Fruit fly (Drosophila melanogaster) whole organism, embryonic: ENCODE results near the gene uncNacbeta.

Experiments
- Atf-2 ChIP-seq: fragments of 200-800 bp; sonication (Bioruptor generic); optimal IDR thresholded peaks from 2 replicates; lab custom pipeline; 2016; ENCODE audit warnings: missing biosample characterization, missing genetic modification characterization
- BEAF-32 ChIP-seq: fragments of 200-800 bp; sonication (Bioruptor generic); optimal IDR thresholded peaks from 3 replicates; lab custom pipeline; 2017; ENCODE audit warnings: missing biosample characterization, missing genetic modification characterization, mild to moderate bottlenecking, moderate library complexity, missing genetic modification reagents
- Bgb ChIP-seq: fragments of 200-800 bp; sonication (Bioruptor generic); IDR thresholded peaks from 2 replicates; pipeline ENCODE4 v1.3.6; 2022; ENCODE audit warnings: missing biosample characterization, missing genetic modification characterization; ENCODE audit not compliant: partially characterized antibody
- CG1024 ChIP-seq: fragments of 200-800 bp; sonication (Bioruptor generic); IDR thresholded peaks from 2 replicates; pipeline ENCODE4 v1.3.6; 2022; ENCODE audit warnings: missing biosample characterization, missing genetic modification characterization
- CG10267 ChIP-seq: fragments of 200-800 bp; sonication (Bioruptor generic); optimal IDR thresholded peaks from 2 replicates; lab custom pipeline; 2018; ENCODE audit warnings: missing biosample characterization, mild to moderate bottlenecking, missing genetic modification characterization, moderate library complexity
- CG10366 ChIP-seq: fragments of 200-800 bp; sonication (Bioruptor generic); IDR thresholded peaks from 2 replicates; pipeline ENCODE4 v1.3.6; 2022; ENCODE audit warnings: missing biosample characterization, missing genetic modification characterization
- CG10565 ChIP-seq: fragments of 200-800 bp; sonication (Bioruptor generic); optimal IDR thresholded peaks from 3 replicates; lab custom pipeline; 2016; ENCODE audit warnings: missing biosample characterization, mild to moderate bottlenecking, missing genetic modification characterization
- CG12219 ChIP-seq: fragments of 200-800 bp; sonication (Bioruptor generic); optimal IDR thresholded peaks from 3 replicates; lab custom pipeline; 2018; ENCODE audit warnings: missing biosample characterization, mild to moderate bottlenecking, missing genetic modification characterization
- CG13123 ChIP-seq: fragments of 200-800 bp; sonication (Bioruptor generic); optimal IDR thresholded peaks from 2 replicates; lab custom pipeline; 2016; ENCODE audit warnings: missing biosample characterization, missing genetic modification characterization
- CG13287 ChIP-seq: fragments of 200-800 bp; sonication (Bioruptor generic); IDR thresholded peaks from 2 replicates; pipeline ENCODE4 v1.3.6; 2022; ENCODE audit warnings: missing biosample characterization, missing genetic modification characterization; ENCODE audit not compliant: partially characterized antibody
- CG13775 ChIP-seq: fragments of 200-800 bp; sonication (Bioruptor generic); optimal IDR thresholded peaks from 3 replicates; lab custom pipeline; 2017; ENCODE audit warnings: missing biosample characterization, mild to moderate bottlenecking, missing genetic modification characterization
- CG14710 ChIP-seq: fragments of 200-800 bp; sonication (Bioruptor generic); optimal IDR thresholded peaks from 3 replicates; lab custom pipeline; 2019; ENCODE audit warnings: missing biosample characterization, mild to moderate bottlenecking, missing genetic modification characterization, moderate library complexity
- CG14860 ChIP-seq: fragments of 200-800 bp; sonication (Bioruptor generic); IDR thresholded peaks from 3 replicates; pipeline ENCODE4 v1.3.6; 2022; ENCODE audit warnings: missing biosample characterization, missing genetic modification characterization; ENCODE audit not compliant: partially characterized antibody
- CG15269 ChIP-seq: fragments of 200-800 bp; sonication (Bioruptor generic); optimal IDR thresholded peaks from 2 replicates; lab custom pipeline; 2018; ENCODE audit warnings: missing biosample characterization, mild to moderate bottlenecking, missing genetic modification characterization, moderate library complexity
- CG1603 ChIP-seq: fragments of 200-800 bp; sonication (Bioruptor generic); optimal IDR thresholded peaks from 2 replicates; lab custom pipeline; 2019; ENCODE audit warnings: missing biosample characterization, mild to moderate bottlenecking, missing genetic modification characterization, moderate library complexity
- CG17385 ChIP-seq: fragments of 200-800 bp; sonication (Bioruptor generic); optimal IDR thresholded peaks from 3 replicates; lab custom pipeline; 2018; ENCODE audit warnings: missing biosample characterization, mild to moderate bottlenecking, missing genetic modification characterization
- CG2129 ChIP-seq: fragments of 200-800 bp; sonication (Bioruptor generic); IDR thresholded peaks from 2 replicates; pipeline ENCODE4 v1.3.6; 2022; ENCODE audit warnings: missing biosample characterization, missing genetic modification characterization; ENCODE audit not compliant: partially characterized antibody
- CG2202 ChIP-seq: fragments of 200-800 bp; sonication (Bioruptor generic); optimal IDR thresholded peaks from 2 replicates; lab custom pipeline; 2018; ENCODE audit warnings: missing biosample characterization, mild to moderate bottlenecking, missing genetic modification characterization
- CG31365 ChIP-seq: fragments of 200-800 bp; sonication (Bioruptor generic); optimal IDR thresholded peaks from 2 replicates; lab custom pipeline; 2018; ENCODE audit warnings: missing biosample characterization, mild to moderate bottlenecking, missing genetic modification characterization
- CG33557 ChIP-seq: fragments of 200-800 bp; sonication (Bioruptor generic); optimal IDR thresholded peaks from 2 replicates; lab custom pipeline; 2019; ENCODE audit warnings: missing biosample characterization, mild to moderate bottlenecking, missing genetic modification characterization, moderate library complexity
- CG6654 ChIP-seq: fragments of 200-800 bp; sonication (Bioruptor generic); optimal IDR thresholded peaks from 2 replicates; lab custom pipeline; 2017; ENCODE audit warnings: missing biosample characterization, mild to moderate bottlenecking, missing genetic modification characterization
- CG8089 ChIP-seq: fragments of 200-800 bp; sonication (Bioruptor generic); optimal IDR thresholded peaks from 3 replicates; lab custom pipeline; 2016; ENCODE audit warnings: missing biosample characterization, missing genetic modification characterization
- CG8478 ChIP-seq: fragments of >200 bp; optimal IDR thresholded peaks from 2 replicates; lab custom pipeline; 2018
- CG9437 ChIP-seq: fragments of 200-800 bp; sonication (Bioruptor generic); optimal IDR thresholded peaks from 2 replicates; lab custom pipeline; 2018; ENCODE audit warnings: missing biosample characterization, mild to moderate bottlenecking, missing genetic modification characterization
- E2f2 ChIP-seq: fragments of 200-800 bp; sonication (Bioruptor generic); IDR thresholded peaks from 2 replicates; pipeline ENCODE4 v1.3.6; 2022; ENCODE audit warnings: missing biosample characterization, missing genetic modification characterization
- Lim3 ChIP-seq: fragments of 200-800 bp; sonication (Bioruptor generic); IDR thresholded peaks from 2 replicates; pipeline ENCODE4 v1.3.6; 2022; ENCODE audit warnings: missing biosample characterization, missing genetic modification characterization
- Opbp ChIP-seq: fragments of 200-800 bp; sonication (Bioruptor generic); IDR thresholded peaks from 3 replicates; pipeline ENCODE4 v1.3.6; 2022; ENCODE audit warnings: missing biosample characterization, missing genetic modification characterization; ENCODE audit not compliant: partially characterized antibody
- Sry-δ ChIP-seq: fragments of 200-800 bp; sonication (Bioruptor generic); optimal IDR thresholded peaks from 2 replicates; lab custom pipeline; 2016; ENCODE audit warnings: missing biosample characterization, missing genetic modification characterization
- ara ChIP-seq: fragments of 200-800 bp; sonication (Bioruptor generic); IDR thresholded peaks from 2 replicates; pipeline ENCODE4 v1.3.6; 2022; ENCODE audit warnings: missing biosample characterization, missing genetic modification characterization
- ato ChIP-seq: fragments of 200-800 bp; sonication (Bioruptor generic); IDR thresholded peaks from 2 replicates; pipeline ENCODE4 v1.3.6; 2022; ENCODE audit warnings: missing biosample characterization, missing genetic modification characterization; ENCODE audit not compliant: partially characterized antibody
- bbx ChIP-seq: fragments of 200-800 bp; sonication (Bioruptor generic); IDR thresholded peaks from 2 replicates; pipeline ENCODE4 v1.3.6; 2022; ENCODE audit warnings: missing biosample characterization, missing genetic modification characterization; ENCODE audit not compliant: partially characterized antibody
- br ChIP-seq: fragments of >200 bp; optimal IDR thresholded peaks from 2 replicates; lab custom pipeline; 2017
- cwo ChIP-seq: fragments of 200-800 bp; sonication (Bioruptor generic); optimal IDR thresholded peaks from 3 replicates; lab custom pipeline; 2017; ENCODE audit warnings: missing biosample characterization, missing genetic modification characterization, mild to moderate bottlenecking, moderate library complexity, missing genetic modification reagents
- gro ChIP-seq: fragments of 200-800 bp; sonication (Bioruptor generic); optimal IDR thresholded peaks from 2 replicates; lab custom pipeline; 2016; ENCODE audit warnings: missing biosample characterization, missing genetic modification characterization
- insv ChIP-seq, 2 experiments: fragments of 200-800 bp; sonication (Bioruptor generic); optimal IDR thresholded peaks; 3 replicates each; lab custom pipeline; 2016 to 2018; ENCODE audit warnings: missing biosample characterization in 2 of 2, missing genetic modification characterization in 2 of 2
- inv ChIP-seq: fragments of 200-800 bp; sonication (Bioruptor generic); IDR thresholded peaks from 2 replicates; pipeline ENCODE4 v1.3.6; 2022; ENCODE audit warnings: missing biosample characterization, missing genetic modification characterization; ENCODE audit not compliant: partially characterized antibody
- knrl ChIP-seq: fragments of 200-800 bp; sonication (Bioruptor generic); IDR thresholded peaks from 3 replicates; pipeline ENCODE4 v1.3.6; 2022; ENCODE audit warnings: missing biosample characterization, missing genetic modification characterization; ENCODE audit not compliant: partially characterized antibody
- mam ChIP-seq: fragments of 200-800 bp; sonication (Bioruptor generic); optimal IDR thresholded peaks from 3 replicates; lab custom pipeline; 2016; ENCODE audit warnings: missing biosample characterization, missing genetic modification characterization
- onecut ChIP-seq: fragments of 200-800 bp; sonication (Bioruptor generic); IDR thresholded peaks from 2 replicates; pipeline ENCODE4 v1.3.6; 2022; ENCODE audit warnings: missing biosample characterization, missing genetic modification characterization
- pan ChIP-seq, 4 experiments: fragments of >200 bp in 3 of 4; fragments of 200-800 bp in 1 of 4; sonication (Bioruptor generic) in 1 of 4; optimal IDR thresholded peaks in 3 of 4; IDR thresholded peaks in 1 of 4; 2 replicates each; pipeline versions ENCODE4 v1.3.6 to Lab custom; 2017 to 2022; ENCODE audit warnings: missing biosample characterization in 2 of 4, missing genetic modification characterization in 2 of 4, mixed read lengths in 1 of 4
- prd ChIP-seq, 3 experiments: fragments of >200 bp in 2 of 3; fragments of 200-800 bp in 1 of 3; sonication (Bioruptor generic) in 1 of 3; optimal IDR thresholded peaks in 2 of 3; IDR thresholded peaks in 1 of 3; 2 replicates in 2 of 3; 3 replicates in 1 of 3; pipeline versions ENCODE4 v1.3.6 to Lab custom; 2017 to 2022; ENCODE audit warnings: missing biosample characterization in 1 of 3, missing genetic modification characterization in 1 of 3
- psq ChIP-seq: fragments of 200-800 bp; sonication (Bioruptor generic); optimal IDR thresholded peaks from 2 replicates; lab custom pipeline; 2017; ENCODE audit warnings: missing biosample characterization, missing genetic modification characterization
- pzg ChIP-seq: fragments of 200-800 bp; sonication (Bioruptor generic); optimal IDR thresholded peaks from 3 replicates; lab custom pipeline; 2018; ENCODE audit warnings: missing biosample characterization, mild to moderate bottlenecking, missing genetic modification characterization, moderate library complexity
- ranshi ChIP-seq: fragments of 200-800 bp; sonication (Bioruptor generic); IDR thresholded peaks from 2 replicates; pipeline ENCODE4 v1.3.6; 2022; ENCODE audit warnings: missing biosample characterization, missing genetic modification characterization
- sim ChIP-seq: fragments of 200-800 bp; sonication (Bioruptor generic); IDR thresholded peaks from 2 replicates; pipeline ENCODE4 v1.3.6; 2022; ENCODE audit warnings: missing biosample characterization, missing genetic modification characterization
- slbo ChIP-seq: fragments of 200-800 bp; sonication (Bioruptor generic); IDR thresholded peaks from 2 replicates; pipeline ENCODE4 v1.3.6; 2022; ENCODE audit warnings: missing biosample characterization, missing genetic modification characterization
- tna ChIP-seq: fragments of 200-800 bp; sonication (Bioruptor generic); IDR thresholded peaks from 2 replicates; pipeline ENCODE4 v1.3.6; 2022; ENCODE audit warnings: missing biosample characterization, missing genetic modification characterization; ENCODE audit not compliant: partially characterized antibody

The uncNacbeta gene

dm6 chr2L:559770-560567 is 3.6 kb downstream of the uncNacbeta start, which contains the start of gene rempA (continued):
- TF ChIP-seq tna (GFP tag; lab: Robert Waterston, UW): peak; percentile 28; the same call in 1 of the 2 replicates
- no peak for TF ChIP-seq CG33557 (GFP tag; lab: Kevin White, UChicago)
- no peak for TF ChIP-seq onecut
- no peak for TF ChIP-seq CG6654
- peak; percentile 58; the same call in 2 of the 3 replicates for TF ChIP-seq knrl (GFP tag; lab: Robert Waterston, UW)
- TF ChIP-seq CG1603 (tag; lab: Kevin White, UChicago): peak; percentile 20
- no peak for TF ChIP-seq CG12219 (GFP tag; lab: Kevin White, UChicago)
- TF ChIP-seq CG2129 (GFP tag; lab: Robert Waterston, UW): peak; percentile 43
- no peak for TF ChIP-seq cwo (GFP tag; lab: Kevin White, UChicago)
- peak; percentile 74 for TF ChIP-seq BEAF-32 (GFP tag; lab: Kevin White, UChicago)
- TF ChIP-seq E2f2 (GFP tag; lab: Robert Waterston, UW): peak; percentile 94
- peak; percentile 54; the same call in 2 of the 3 replicates for TF ChIP-seq CG14860 (GFP tag; lab: Robert Waterston, UW)
- TF ChIP-seq CG17385 (GFP tag; lab: Kevin White, UChicago): no peak
- TF ChIP-seq mam (GFP tag; lab: Kevin White, UChicago): no peak
- no peak for TF ChIP-seq CG14710 (tag; lab: Kevin White, UChicago)
- no peak for TF ChIP-seq CG8478 (lab: Kevin White, UChicago)
- no peak for TF ChIP-seq pan (optimal IDR thresholded peaks at IDR 0.05; lab: Kevin White, UChicago)
- TF ChIP-seq pan (GFP tag; optimal IDR thresholded peaks at IDR 0.05 in 1 of 2, IDR thresholded peaks at IDR 0.05 in 1 of 2): no peak
- TF ChIP-seq CG15269: no peak
- TF ChIP-seq ato: peak; percentile 49
- peak; percentile 41 for TF ChIP-seq pzg (GFP tag; lab: Kevin White, UChicago)
- peak; percentile 78 for TF ChIP-seq bbx (GFP tag; lab: Robert Waterston, UW)
- no peak for TF ChIP-seq Lim3 (GFP tag; lab: Robert Waterston, UW)
- TF ChIP-seq insv (GFP tag; optimal IDR thresholded peaks at IDR 0.05; lab: Kevin White, UChicago): no peak
- TF ChIP-seq slbo: no peak
- no peak for TF ChIP-seq psq (GFP tag; lab: Kevin White, UChicago)
- no peak for TF ChIP-seq CG10366 (GFP tag; lab: Robert Waterston, UW)
- no peak for TF ChIP-seq sim (GFP tag; lab: Robert Waterston, UW)
- no peak for TF ChIP-seq CG13775 (GFP tag; lab: Kevin White, UChicago)
- no peak for TF ChIP-seq CG9437 (GFP tag; lab: Kevin White, UChicago)
- TF ChIP-seq CG10267 (tag; lab: Kevin White, UChicago): no peak
- peak; percentile 73 for TF ChIP-seq Bgb
- TF ChIP-seq CG13287 (GFP tag; lab: Robert Waterston, UW): peak; percentile 82
- no peak for TF ChIP-seq CG1024 (GFP tag; lab: Robert Waterston, UW)
- TF ChIP-seq CG10565 (GFP tag; lab: Kevin White, UChicago): no peak
- TF ChIP-seq Sry-δ (GFP tag; lab: Kevin White, UChicago): peak; percentile 58
- TF ChIP-seq gro (GFP tag; lab: Kevin White, UChicago): no peak
- no peak for TF ChIP-seq ranshi (GFP tag; lab: Robert Waterston, UW)
- TF ChIP-seq inv (GFP tag; lab: Robert Waterston, UW): peak; percentile 45; the same call in 1 of the 2 replicates
- no peak for TF ChIP-seq CG8089 (GFP tag; lab: Kevin White, UChicago)
- TF ChIP-seq ara: no peak
- TF ChIP-seq CG31365 (tag; lab: Kevin White, UChicago): no peak
- no peak for TF ChIP-seq Atf-2 (GFP tag; lab: Kevin White, UChicago)
- peak; percentile 69; the same call in 2 of the 3 replicates for TF ChIP-seq Opbp (GFP tag; lab: Robert Waterston, UW)
- no peak for TF ChIP-seq prd (optimal IDR thresholded peaks at IDR 0.05; lab: Kevin White, UChicago)
- no peak for TF ChIP-seq prd (GFP tag; IDR thresholded peaks at IDR 0.05; lab: Robert Waterston, UW)
- no peak for TF ChIP-seq br (lab: Kevin White, UChicago)
- no peak for TF ChIP-seq CG13123 (GFP tag; lab: Kevin White, UChicago)
- TF ChIP-seq CG2202 (tag; lab: Kevin White, UChicago): no peak
